Worm (Caenorhabditis elegans) whole organism, midembryonic: ENCODE data around the gene ZK185.3.

Experiments used
- T22C8.4 ChIP-seq: fragments of 200-800 bp; sonication (Bioruptor generic); IDR thresholded peaks from 2 replicates; pipeline ENCODE4 v1.3.6; 2022; ENCODE audit warnings: missing genetic modification characterization, missing compliant biosample characterization
- cog-1 ChIP-seq: sonication (generic microtip); optimal IDR thresholded peaks from 2 replicates; lab custom pipeline; 2016; ENCODE audit warnings: missing genetic modification characterization, missing compliant biosample characterization
- flt-1 ChIP-seq: fragments of 200-800 bp; sonication (Bioruptor generic); IDR thresholded peaks from 2 replicates; pipeline ENCODE4 v1.3.6; 2022; ENCODE audit warnings: missing genetic modification characterization, missing compliant biosample characterization
- klf-2 ChIP-seq: fragments of 200-800 bp; sonication (Bioruptor generic); conservative IDR thresholded peaks from 2 replicates; pipeline ENCODE4 v1.3.6; 2022; ENCODE audit warnings: missing genetic modification reagents, missing genetic modification characterization, missing compliant biosample characterization
- med-1 ChIP-seq: sonication (generic microtip); optimal IDR thresholded peaks from 2 replicates; lab custom pipeline; 2017; ENCODE audit warnings: missing genetic modification characterization, mild to moderate bottlenecking, missing compliant biosample characterization, antibody characterized with exemption, missing genetic modification reagents; ENCODE audit not compliant: insufficient read depth
- ref-1 ChIP-seq: fragments of 200-800 bp; sonication (Bioruptor generic); conservative IDR thresholded peaks from 2 replicates; pipeline ENCODE4 v1.3.6; 2022; ENCODE audit warnings: missing genetic modification reagents, missing genetic modification characterization, missing compliant biosample characterization
- tab-1 ChIP-seq: fragments of 200-800 bp; sonication (Bioruptor generic); IDR thresholded peaks from 2 replicates; pipeline ENCODE4 v1.3.6; 2022; ENCODE audit warnings: missing genetic modification characterization, missing compliant biosample characterization
- ztf-23 ChIP-seq: fragments of 200-800 bp; sonication (Bioruptor generic); IDR thresholded peaks from 2 replicates; pipeline ENCODE4 v1.3.6; 2022; ENCODE audit warnings: missing genetic modification reagents, missing genetic modification characterization, missing compliant biosample characterization
- ztf-29 ChIP-seq: fragments of 200-800 bp; sonication (Bioruptor generic); IDR thresholded peaks from 2 replicates; pipeline ENCODE4 v1.3.6; 2022; ENCODE audit warnings: missing genetic modification reagents, missing genetic modification characterization, missing compliant biosample characterization

The ZK185.3 gene

ce11 chrIV:4530170-4530569 is at the start of gene ZK185.3:
TSS of gene ZK185.3 (minus strand) at chrIV:4530432.
- TF ChIP-seq ref-1 (GFP tag; lab: Robert Waterston, UW) (no peak), med-1 (GFP tag; lab: Kevin White, UChicago) (no peak), ztf-29 (no peak), ztf-23 (GFP tag; lab: Robert Waterston, UW) (no peak), cog-1 (tag; lab: Kevin White, UChicago) (no peak), T22C8.4 (no peak), tab-1 (GFP tag; lab: Robert Waterston, UW) (no peak), klf-2 (no peak), flt-1 (GFP tag; lab: Robert Waterston, UW) (no peak)

DNA sequence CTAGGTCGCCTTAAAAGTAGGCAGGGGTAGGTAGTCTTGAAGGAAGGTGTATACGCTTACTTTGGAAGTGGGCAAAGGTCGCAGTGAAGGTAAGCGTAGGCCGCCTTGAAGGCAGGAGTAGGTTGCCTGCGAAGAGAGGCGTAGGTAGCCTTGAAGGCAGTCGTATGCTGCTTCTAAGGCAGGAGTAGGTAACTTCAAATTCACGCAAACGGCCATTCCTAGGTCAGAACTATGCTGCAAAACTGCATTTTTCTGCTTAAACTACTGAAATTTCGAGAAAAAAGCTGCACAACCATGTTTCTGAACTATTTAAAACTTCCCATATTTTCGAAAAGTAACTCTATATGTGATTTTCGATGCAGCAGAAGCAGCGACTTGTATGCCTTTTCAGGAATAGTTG is 49.2 kb upstream of the ZK185.3 start:
- no peak for TF ChIP-seq ref-1 (GFP tag; lab: Robert Waterston, UW)
- no peak for TF ChIP-seq cog-1 (tag; lab: Kevin White, UChicago)
- TF ChIP-seq tab-1 (GFP tag; lab: Robert Waterston, UW): no peak
- TF ChIP-seq ztf-23 (GFP tag; lab: Robert Waterston, UW): no peak
- no peak for TF ChIP-seq med-1 (GFP tag; lab: Kevin White, UChicago)
- no peak for TF ChIP-seq T22C8.4
- no peak for TF ChIP-seq klf-2
- no peak for TF ChIP-seq ztf-29
- no peak for TF ChIP-seq flt-1 (GFP tag; lab: Robert Waterston, UW)

DNA sequence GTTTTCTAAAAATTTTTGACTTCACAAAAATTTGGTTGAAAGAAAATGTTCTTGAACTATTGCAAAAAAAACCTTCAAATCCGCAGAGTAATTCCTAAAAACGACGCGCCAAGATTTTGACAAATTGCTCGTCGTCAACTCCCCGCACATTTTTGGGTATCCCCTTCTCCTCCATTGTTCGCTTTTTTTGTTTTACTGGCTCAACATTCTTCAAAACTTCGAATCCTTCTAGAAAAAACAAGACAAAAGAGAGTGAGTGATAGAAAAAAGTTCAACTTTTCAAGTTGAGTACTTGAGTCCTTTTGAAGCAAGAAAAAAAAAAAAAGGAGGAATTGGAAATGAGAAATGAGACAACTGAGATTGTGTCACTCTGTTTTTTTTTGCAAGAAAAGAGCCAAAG is 46.6 kb upstream of the ZK185.3 start:
- TF ChIP-seq med-1 (GFP tag; lab: Kevin White, UChicago) (no peak), tab-1 (GFP tag; lab: Robert Waterston, UW) (no peak)

DNA sequence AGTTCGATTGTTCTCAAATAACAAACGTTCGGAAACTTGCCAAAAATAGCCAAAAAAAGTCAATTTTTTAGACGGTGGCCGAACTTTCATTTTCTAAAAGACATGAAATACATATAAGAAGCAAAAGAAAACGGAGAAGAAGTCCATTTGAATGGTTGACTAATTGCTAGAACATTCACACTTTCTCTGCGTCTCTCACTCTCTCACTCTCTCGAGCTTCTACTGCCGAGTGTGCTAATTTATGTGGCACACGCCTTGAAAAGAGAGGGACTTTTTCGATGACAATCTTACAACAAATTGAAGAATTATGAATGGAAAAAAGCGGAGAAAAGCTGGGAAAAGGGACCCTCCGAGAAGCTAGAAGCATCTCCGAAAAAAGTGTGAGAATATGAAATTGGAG is 43.8 kb upstream of the ZK185.3 start:
- TF ChIP-seq cog-1 (tag; lab: Kevin White, UChicago): no peak
- no peak for TF ChIP-seq ztf-29

ce11 chrIV:4570599-4570998 is 40.4 kb upstream of the ZK185.3 start:
- TF ChIP-seq ref-1 (GFP tag; lab: Robert Waterston, UW) (no peak), T22C8.4 (no peak), cog-1 (tag; lab: Kevin White, UChicago) (no peak), klf-2 (no peak), tab-1 (GFP tag; lab: Robert Waterston, UW) (no peak), ztf-23 (GFP tag; lab: Robert Waterston, UW) (no peak), flt-1 (GFP tag; lab: Robert Waterston, UW) (no peak), med-1 (GFP tag; lab: Kevin White, UChicago) (no peak), ztf-29 (no peak)

- no peak for TF ChIP-seq T22C8.4
Measured at ce11 chrIV:4568402-4568891, 38.2 kb upstream of the ZK185.3 start, which contains the start of gene F28E10.1. TSS of gene F28E10.1 (plus strand) at chrIV:4568841.

ce11 chrIV:4567343-4567742 is 37.1 kb upstream of the ZK185.3 start, which contains the start of gene F28E10.4:
TSS of gene F28E10.4 (minus strand) at chrIV:4567443.
- no peak for TF ChIP-seq T22C8.4
- TF ChIP-seq ztf-23 (GFP tag; lab: Robert Waterston, UW): no peak
- no peak for TF ChIP-seq klf-2
- TF ChIP-seq ref-1 (GFP tag; lab: Robert Waterston, UW): no peak
- TF ChIP-seq med-1 (GFP tag; lab: Kevin White, UChicago): no peak
- no peak for TF ChIP-seq flt-1 (GFP tag; lab: Robert Waterston, UW)

ce11 chrIV:4565882-4566281 is 35.6 kb upstream of the ZK185.3 start:
- no peak for TF ChIP-seq tab-1 (GFP tag; lab: Robert Waterston, UW)
- no peak for TF ChIP-seq ref-1 (GFP tag; lab: Robert Waterston, UW)
- TF ChIP-seq flt-1 (GFP tag; lab: Robert Waterston, UW): no peak
- TF ChIP-seq ztf-29: no peak

ce11 chrIV:4564541-4564940 is 34.3 kb upstream of the ZK185.3 start:
- TF ChIP-seq tab-1 (GFP tag; lab: Robert Waterston, UW): no peak
- TF ChIP-seq ztf-29: no peak

DNA sequence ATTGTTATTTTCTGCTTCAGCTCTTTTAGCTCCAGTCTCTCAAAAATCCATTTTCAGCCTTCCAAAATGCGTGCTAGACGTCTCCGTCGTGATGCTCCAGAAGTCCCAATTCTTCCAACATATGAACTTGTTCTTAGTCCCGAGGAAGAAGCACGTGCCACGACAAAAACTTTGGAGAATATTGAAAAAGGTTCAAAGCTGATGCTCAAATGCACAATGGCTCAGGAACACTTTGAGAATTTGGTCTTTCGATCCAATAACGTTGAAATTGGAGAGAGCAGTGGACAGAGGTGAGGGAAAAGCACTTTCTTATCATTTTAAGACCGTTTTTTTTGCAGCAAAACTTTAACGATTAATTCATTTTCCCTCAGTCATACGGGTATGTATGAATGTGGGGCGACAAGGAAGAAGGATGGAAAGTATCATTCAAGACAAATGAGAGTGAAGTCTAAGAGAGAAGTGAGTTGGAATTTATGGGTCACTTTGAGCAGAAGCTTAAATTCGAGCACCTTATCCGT is 32.4 kb upstream of the ZK185.3 start, which contains the start of gene igeg-1:
TSS of gene igeg-1 (plus strand) at position 51 of the 518 bp plus-strand sequence.
- no peak for TF ChIP-seq med-1 (GFP tag; lab: Kevin White, UChicago)
- TF ChIP-seq cog-1 (tag; lab: Kevin White, UChicago): no peak
- no peak for TF ChIP-seq tab-1 (GFP tag; lab: Robert Waterston, UW)
- no peak for TF ChIP-seq klf-2
- no peak for TF ChIP-seq ztf-29
- no peak for TF ChIP-seq ref-1 (GFP tag; lab: Robert Waterston, UW)
- TF ChIP-seq T22C8.4: no peak
- TF ChIP-seq flt-1 (GFP tag; lab: Robert Waterston, UW): no peak
- no peak for TF ChIP-seq ztf-23 (GFP tag; lab: Robert Waterston, UW)

ce11 chrIV:4559160-4559559 is 28.9 kb upstream of the ZK185.3 start:
- no peak for TF ChIP-seq cog-1 (tag; lab: Kevin White, UChicago)
- TF ChIP-seq ztf-29: no peak
- TF ChIP-seq ztf-23 (GFP tag; lab: Robert Waterston, UW): no peak
- no peak for TF ChIP-seq klf-2
- no peak for TF ChIP-seq med-1 (GFP tag; lab: Kevin White, UChicago)
- TF ChIP-seq flt-1 (GFP tag; lab: Robert Waterston, UW): no peak
- TF ChIP-seq tab-1 (GFP tag; lab: Robert Waterston, UW): no peak
- TF ChIP-seq ref-1 (GFP tag; lab: Robert Waterston, UW): no peak
- TF ChIP-seq T22C8.4: no peak
